Fruit fly (Drosophila melanogaster): ENCODE results near the gene CG4293.

DNA sequence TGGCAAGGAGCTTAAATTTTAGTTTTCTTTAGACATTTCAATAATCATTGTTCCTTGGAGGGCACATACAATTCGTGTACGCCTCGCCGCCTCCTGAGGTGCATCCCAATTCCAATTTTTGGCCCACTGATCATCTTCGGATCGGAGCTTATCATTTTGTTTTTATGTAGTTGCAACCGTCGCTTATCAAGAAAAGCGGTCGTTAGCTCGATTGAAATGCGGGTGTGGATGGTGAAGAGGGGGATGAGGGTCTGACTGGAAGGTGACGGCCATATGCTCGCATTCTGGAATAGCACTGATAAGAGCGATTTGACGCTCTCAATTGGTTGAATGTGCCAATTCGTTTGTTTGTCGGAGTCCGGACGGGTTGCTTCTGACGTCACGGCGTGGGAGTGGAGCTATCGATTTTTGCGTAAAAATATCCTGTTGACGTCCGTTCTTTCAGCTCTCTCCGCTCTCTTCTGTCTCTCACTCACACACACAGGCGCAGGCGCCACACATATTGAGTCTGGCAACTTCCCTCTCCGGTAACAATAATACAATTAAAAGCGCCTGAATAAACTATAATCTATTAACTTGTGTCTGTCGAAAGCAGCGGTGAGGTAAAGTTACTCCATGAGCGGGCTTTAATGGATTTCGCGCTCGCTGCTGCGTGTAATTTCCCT is 31.0 kb downstream of the CG4293 start:
- TF ChIP-seq pan (optimal IDR thresholded peaks at IDR 0.05), result no peak
- TF ChIP-seq EcR (GFP tag; optimal IDR thresholded peaks at IDR 0.05), result no peak
- TF ChIP-seq CG8478 (optimal IDR thresholded peaks at IDR 0.05), result no peak
- TF ChIP-seq psq (optimal IDR thresholded peaks at IDR 0.05), result no peak
- TF ChIP-seq usp (GFP tag; optimal IDR thresholded peaks at IDR 0.05), result no peak
- TF ChIP-seq Dll (optimal IDR thresholded peaks at IDR 0.05), result no peak

All from whole organism.